Worm (Caenorhabditis elegans): ENCODE measurements around the gene B0457.4.

DNA sequence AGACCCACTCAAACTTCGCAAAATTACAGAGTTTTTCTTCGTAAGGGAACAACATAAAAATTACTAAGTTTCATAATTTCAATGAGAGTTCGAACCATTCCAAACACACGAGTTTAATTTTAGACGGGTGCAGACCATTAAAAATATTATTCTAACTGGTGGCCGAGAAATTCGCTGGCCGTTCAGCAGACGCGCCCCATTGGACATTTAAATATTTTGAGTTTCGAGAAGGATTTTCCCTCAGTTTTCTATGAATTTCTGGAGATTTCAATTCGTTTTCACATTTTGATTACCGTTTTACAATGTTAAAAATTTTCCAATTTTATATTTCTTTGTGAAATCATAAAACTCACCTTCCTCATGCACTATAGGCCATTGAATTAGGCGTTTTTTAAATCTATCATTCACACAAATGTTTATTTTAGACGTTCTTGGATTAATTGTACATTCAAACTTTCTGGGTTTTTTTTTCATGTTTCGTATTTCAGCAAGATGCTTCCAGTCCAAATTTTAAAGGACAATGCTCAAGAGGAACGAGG, 15.5 kb upstream of the B0457.4 start, which contains the start of gene cct-2:
- no peak for TF ChIP-seq ztf-11 (tag; optimal IDR thresholded peaks at IDR 0.05)
- no peak for TF ChIP-seq fos-1 (tag; optimal IDR thresholded peaks at IDR 0.05)
- TF ChIP-seq ztf-4 (tag; optimal IDR thresholded peaks at IDR 0.05): no peak
- TF ChIP-seq elt-2 (tag; optimal IDR thresholded peaks at IDR 0.05): peak; percentile 2
- TF ChIP-seq unc-39 (tag; optimal IDR thresholded peaks at IDR 0.05): no peak
- TF ChIP-seq pqm-1 (tag; optimal IDR thresholded peaks at IDR 0.05): no peak
- no peak for TF ChIP-seq aly-2 (tag; optimal IDR thresholded peaks at IDR 0.05)
- peak; percentile 50 for TF ChIP-seq nhr-43 (tag; optimal IDR thresholded peaks at IDR 0.05; ENCODE audit: poor library complexity, severe bottlenecking)
